Fruit fly (Drosophila melanogaster): ENCODE data around the gene retm.

Gene retm

dm6 chr2L:6464270-6464669 lies 8.5 kb upstream of the retm start:
- TF ChIP-seq CG10348 (GFP tag; IDR thresholded peaks at IDR 0.05) (no peak), CG13204 (GFP tag; optimal IDR thresholded peaks at IDR 0.05) (no peak), gl (tag; optimal IDR thresholded peaks at IDR 0.05) (no peak), CG34367 (tag; optimal IDR thresholded peaks at IDR 0.05) (no peak), Pif1B (GFP tag; optimal IDR thresholded peaks at IDR 0.05) (no peak), rn (GFP tag; IDR thresholded peaks at IDR 0.05) (no peak), Pif1A (GFP tag; optimal IDR thresholded peaks at IDR 0.05) (peak; percentile 12), Snoo (tag; optimal IDR thresholded peaks at IDR 0.05) (no peak), CG32121 (GFP tag; IDR thresholded peaks at IDR 0.05) (no peak), CG8159 (tag; optimal IDR thresholded peaks at IDR 0.05) (no peak), CG12605 (GFP tag; IDR thresholded peaks at IDR 0.05) (no peak), CG9948 (tag; optimal IDR thresholded peaks at IDR 0.05) (no peak), EcR (GFP tag; optimal IDR thresholded peaks at IDR 0.05) (no peak), CG14655 (GFP tag; optimal IDR thresholded peaks at IDR 0.05) (peak; percentile 21), CG8301 (tag; optimal IDR thresholded peaks at IDR 0.05) (peak; percentile 26), CG17806 (tag; optimal IDR thresholded peaks at IDR 0.05) (no peak), CG15710 (tag; optimal IDR thresholded peaks at IDR 0.05) (no peak)

dm6 chr2L:6463392-6463791 lies 7.7 kb upstream of the retm start:
- TF ChIP-seq CG10348 (GFP tag; IDR thresholded peaks at IDR 0.05) (no peak), EcR (GFP tag; optimal IDR thresholded peaks at IDR 0.05) (peak; percentile 64), CG9948 (tag; optimal IDR thresholded peaks at IDR 0.05) (no peak), fd96Ca (GFP tag; IDR thresholded peaks at IDR 0.05) (0 out of 3 replicates have a peak, but pooled peaks have one; percentile 37), CG32121 (GFP tag; IDR thresholded peaks at IDR 0.05) (no peak), rn (GFP tag; IDR thresholded peaks at IDR 0.05) (no peak), CG14655 (GFP tag; optimal IDR thresholded peaks at IDR 0.05) (no peak), CG13204 (GFP tag; optimal IDR thresholded peaks at IDR 0.05) (peak; percentile 71), Ets98B (GFP tag; IDR thresholded peaks at IDR 0.05) (no peak)

- no peak for TF ChIP-seq Pif1A (GFP tag; optimal IDR thresholded peaks at IDR 0.05)
- TF ChIP-seq CG32121 (GFP tag; IDR thresholded peaks at IDR 0.05): no peak
- TF ChIP-seq Ets98B (GFP tag; IDR thresholded peaks at IDR 0.05): no peak
- TF ChIP-seq CG17806 (tag; optimal IDR thresholded peaks at IDR 0.05): no peak
- no peak for TF ChIP-seq CG13204 (GFP tag; optimal IDR thresholded peaks at IDR 0.05)
- no peak for TF ChIP-seq fd96Ca (GFP tag; IDR thresholded peaks at IDR 0.05)
- TF ChIP-seq CG15710 (tag; optimal IDR thresholded peaks at IDR 0.05): no peak
- TF ChIP-seq gl (tag; optimal IDR thresholded peaks at IDR 0.05): no peak
- TF ChIP-seq Pif1B (GFP tag; optimal IDR thresholded peaks at IDR 0.05): no peak
- no peak for TF ChIP-seq CG4496 (GFP tag; IDR thresholded peaks at IDR 0.05)
Measured at dm6 chr2L:6462259-6462658, 6.5 kb upstream of the retm start.

- no peak for TF ChIP-seq CG12605 (GFP tag; IDR thresholded peaks at IDR 0.05)
Measured at dm6 chr2L:6461497-6461896, 5.8 kb upstream of the retm start.

- TF ChIP-seq Pif1B (GFP tag; optimal IDR thresholded peaks at IDR 0.05): no peak
- TF ChIP-seq CG12605 (GFP tag; IDR thresholded peaks at IDR 0.05): no peak
- no peak for TF ChIP-seq Snoo (tag; optimal IDR thresholded peaks at IDR 0.05)
- no peak for TF ChIP-seq Ets98B (GFP tag; IDR thresholded peaks at IDR 0.05)
- no peak for TF ChIP-seq CG10348 (GFP tag; IDR thresholded peaks at IDR 0.05)
- no peak for TF ChIP-seq CG9948 (tag; optimal IDR thresholded peaks at IDR 0.05)
- TF ChIP-seq fd96Ca (GFP tag; IDR thresholded peaks at IDR 0.05): no peak
- TF ChIP-seq CG15710 (tag; optimal IDR thresholded peaks at IDR 0.05): no peak
- TF ChIP-seq CG34367 (tag; optimal IDR thresholded peaks at IDR 0.05): no peak
- TF ChIP-seq D1 (tag; optimal IDR thresholded peaks at IDR 0.05): no peak
- TF ChIP-seq CG4496 (GFP tag; IDR thresholded peaks at IDR 0.05): no peak
- TF ChIP-seq gl (tag; optimal IDR thresholded peaks at IDR 0.05): no peak
- TF ChIP-seq Pif1A (GFP tag; optimal IDR thresholded peaks at IDR 0.05): no peak
- no peak for TF ChIP-seq CG14655 (GFP tag; optimal IDR thresholded peaks at IDR 0.05)
- no peak for TF ChIP-seq CG8301 (tag; optimal IDR thresholded peaks at IDR 0.05)
- no peak for TF ChIP-seq CG8159 (tag; optimal IDR thresholded peaks at IDR 0.05)
- TF ChIP-seq rn (GFP tag; IDR thresholded peaks at IDR 0.05): no peak
- no peak for TF ChIP-seq CG17806 (tag; optimal IDR thresholded peaks at IDR 0.05)
- no peak for TF ChIP-seq EcR (GFP tag; optimal IDR thresholded peaks at IDR 0.05)
Measured at dm6 chr2L:6457583-6457982, 1.9 kb upstream of the retm start.

- no peak for TF ChIP-seq Snoo (tag; optimal IDR thresholded peaks at IDR 0.05)
- TF ChIP-seq Ets98B (GFP tag; IDR thresholded peaks at IDR 0.05): peak; percentile 53; the same call in 1 of the 2 replicates
- peak; percentile 56; the same call in 1 of the 2 replicates for TF ChIP-seq CG32121 (GFP tag; IDR thresholded peaks at IDR 0.05)
- peak; percentile 78 for TF ChIP-seq CG4496 (GFP tag; IDR thresholded peaks at IDR 0.05)
- TF ChIP-seq CG8301 (tag; optimal IDR thresholded peaks at IDR 0.05): peak; percentile 25
- peak; percentile 17 for TF ChIP-seq CG9948 (tag; optimal IDR thresholded peaks at IDR 0.05)
- no peak for TF ChIP-seq CG10348 (GFP tag; IDR thresholded peaks at IDR 0.05)
- TF ChIP-seq rn (GFP tag; IDR thresholded peaks at IDR 0.05): no peak
- TF ChIP-seq CG12605 (GFP tag; IDR thresholded peaks at IDR 0.05): no peak
- TF ChIP-seq CG8159 (tag; optimal IDR thresholded peaks at IDR 0.05): peak; percentile 52
- TF ChIP-seq EcR (GFP tag; optimal IDR thresholded peaks at IDR 0.05): no peak
- peak; percentile 47 for TF ChIP-seq CG17806 (tag; optimal IDR thresholded peaks at IDR 0.05)
- peak; percentile 50; the same call in 1 of the 3 replicates for TF ChIP-seq fd96Ca (GFP tag; IDR thresholded peaks at IDR 0.05)
- no peak for TF ChIP-seq CG13204 (GFP tag; optimal IDR thresholded peaks at IDR 0.05)
- peak; percentile 32 for TF ChIP-seq CG34367 (tag; optimal IDR thresholded peaks at IDR 0.05)
- no peak for TF ChIP-seq Pif1B (GFP tag; optimal IDR thresholded peaks at IDR 0.05)
- peak; percentile 42 for TF ChIP-seq CG15710 (tag; optimal IDR thresholded peaks at IDR 0.05)
- no peak for TF ChIP-seq gl (tag; optimal IDR thresholded peaks at IDR 0.05)
- peak; percentile 3 for TF ChIP-seq Pif1A (GFP tag; optimal IDR thresholded peaks at IDR 0.05)
- no peak for TF ChIP-seq CG14655 (GFP tag; optimal IDR thresholded peaks at IDR 0.05)
- TF ChIP-seq D1 (tag; optimal IDR thresholded peaks at IDR 0.05): no peak
Measured at dm6 chr2L:6455955-6456599, 348 bp upstream of the retm start, which contains the start of gene frj. TSS of gene frj (plus strand) at chr2L:6456052.
